Fruit fly (Drosophila melanogaster) whole organism: ENCODE data around the gene hmw.

Source experiments
- CG8478 ChIP-seq: fragments of >200 bp; optimal IDR thresholded peaks from 2 replicates; lab custom pipeline; 2018; ENCODE audit warnings: inconsistent platforms
- Dll ChIP-seq: fragments of >200 bp; optimal IDR thresholded peaks from 2 replicates; lab custom pipeline; 2017
- EcR ChIP-seq, 2 experiments: fragments of >200 bp; optimal IDR thresholded peaks; 2 replicates each; lab custom pipeline; 2017; ENCODE audit warnings: missing biosample characterization in 2 of 2, missing genetic modification characterization in 2 of 2, missing genetic modification reagents in 2 of 2
- pan ChIP-seq: fragments of >200 bp; optimal IDR thresholded peaks from 2 replicates; lab custom pipeline; 2017
- psq ChIP-seq: fragments of >200 bp; optimal IDR thresholded peaks from 2 replicates; lab custom pipeline; 2017
- usp ChIP-seq: fragments of >200 bp; optimal IDR thresholded peaks from 2 replicates; lab custom pipeline; 2017; ENCODE audit warnings: missing biosample characterization, missing genetic modification characterization, mixed read lengths

The hmw gene

dm6 chr3R:18398460-18398901, 36.7 kb downstream of the hmw start:
- no peak for TF ChIP-seq usp (GFP tag; lab: Kevin White, UChicago)
- TF ChIP-seq pan (lab: Kevin White, UChicago) = no peak
- no peak for TF ChIP-seq psq
- TF ChIP-seq Dll = peak; percentile 64
- no peak for TF ChIP-seq EcR (GFP tag; optimal IDR thresholded peaks at IDR 0.05; lab: Kevin White, UChicago)
- TF ChIP-seq CG8478 (lab: Kevin White, UChicago) = no peak

DNA sequence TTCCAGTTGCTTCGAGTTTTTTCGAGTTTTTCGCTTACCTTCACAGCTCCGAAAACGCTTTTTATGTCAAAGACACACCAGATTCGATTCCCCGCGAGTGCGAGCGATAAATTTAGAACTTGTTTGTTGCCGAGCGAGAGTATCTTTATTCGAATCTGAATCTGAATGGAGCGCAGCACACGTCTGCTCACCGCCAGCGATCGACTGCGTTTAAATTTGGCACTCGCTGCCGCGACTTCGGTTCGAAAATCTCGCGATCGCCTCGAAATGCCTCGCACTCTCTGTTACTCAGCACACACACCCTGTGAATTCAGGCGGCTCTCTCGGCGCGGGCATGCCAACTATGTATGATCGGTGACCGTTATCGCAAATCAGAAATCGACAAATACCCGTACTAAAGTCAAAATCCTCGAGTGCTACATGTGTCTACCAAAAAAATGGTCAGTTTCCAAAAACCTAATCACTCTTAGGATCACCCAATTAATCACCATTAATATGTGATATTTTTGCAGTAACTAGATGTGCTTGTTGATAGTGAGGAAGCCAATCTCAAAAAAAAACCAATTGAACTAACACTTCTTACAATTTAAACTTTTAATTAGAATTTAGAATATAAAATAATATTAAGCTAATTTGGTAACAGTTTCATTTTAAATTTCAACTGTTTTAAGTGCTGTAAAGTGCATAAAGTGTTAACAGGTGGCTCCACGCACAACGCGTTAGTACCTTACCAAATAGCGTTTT, 37.3 kb downstream of the hmw start, which contains the start of gene Vha100-2:
TSS of gene Vha100-2 (minus strand) at position 216 of the 744 bp plus-strand sequence.
- TF ChIP-seq pan (lab: Kevin White, UChicago) (peak; percentile 63), psq (no peak), EcR (GFP tag; optimal IDR thresholded peaks at IDR 0.05; lab: Kevin White, UChicago) (no peak), Dll (peak; percentile 22), usp (GFP tag; lab: Kevin White, UChicago) (no peak)

dm6 chr3R:18399698-18400020, 37.9 kb downstream of the hmw start:
- TF ChIP-seq psq (no peak), pan (lab: Kevin White, UChicago) (no peak), EcR (GFP tag; optimal IDR thresholded peaks at IDR 0.05; lab: Kevin White, UChicago) (no peak), Dll (no peak), CG8478 (lab: Kevin White, UChicago) (no peak), usp (GFP tag; lab: Kevin White, UChicago) (no peak)

dm6 chr3R:18402549-18403429, 41.0 kb downstream of the hmw start, which contains the start of the genes Wdr37 and koko:
Gene Wdr37, minus strand, starts transcription at chr3R:18402716.
Gene koko, plus strand, starts transcription at chr3R:18403026.
- TF ChIP-seq psq (no peak), Dll (no peak), pan (lab: Kevin White, UChicago) (no peak), EcR (GFP tag; optimal IDR thresholded peaks at IDR 0.05; lab: Kevin White, UChicago) (no peak), usp (GFP tag; lab: Kevin White, UChicago) (no peak), CG8478 (lab: Kevin White, UChicago) (no peak)

dm6 chr3R:18404713-18405112, 42.9 kb downstream of the hmw start, which contains the start of gene CG7685:
Gene CG7685, plus strand, starts transcription at chr3R:18404940.
- TF ChIP-seq Dll (no peak), EcR (GFP tag; optimal IDR thresholded peaks at IDR 0.05; lab: Kevin White, UChicago) (no peak), pan (lab: Kevin White, UChicago) (no peak), psq (no peak), usp (GFP tag; lab: Kevin White, UChicago) (no peak), CG8478 (lab: Kevin White, UChicago) (no peak)

DNA sequence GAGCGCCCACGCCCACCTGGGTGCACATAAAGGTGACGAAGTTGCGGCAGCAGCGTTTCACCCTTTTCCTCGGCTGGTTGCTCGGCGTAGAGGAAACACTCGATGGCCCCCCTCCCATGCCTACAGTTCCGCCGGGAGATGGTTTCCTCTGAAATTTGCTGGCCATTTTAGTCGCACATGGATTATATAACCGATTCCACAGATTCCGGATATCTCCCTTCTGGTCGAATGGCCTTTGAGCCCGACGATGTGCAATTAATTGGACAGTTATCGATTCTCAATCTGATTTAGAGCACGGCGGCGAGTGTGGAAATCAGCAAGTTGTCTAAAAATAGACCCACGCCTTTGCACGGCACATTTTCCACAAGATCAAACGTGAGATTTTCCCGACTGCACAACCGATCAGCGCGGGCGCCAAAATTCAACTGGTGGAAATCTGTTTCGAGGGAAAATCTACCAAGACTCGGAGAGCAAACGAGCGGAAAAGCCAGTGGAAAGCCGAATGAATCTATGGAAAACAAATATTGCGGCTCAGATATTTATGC, 49.5 kb downstream of the hmw start, which contains the start of gene CG10864:
TSS of gene CG10864 (minus strand) at position 427 of the 545 bp plus-strand sequence.
- TF ChIP-seq pan (lab: Kevin White, UChicago) (no peak), EcR (GFP tag; optimal IDR thresholded peaks at IDR 0.05; lab: Kevin White, UChicago) (no peak), CG8478 (lab: Kevin White, UChicago) (no peak), psq (no peak), Dll (no peak), usp (GFP tag; lab: Kevin White, UChicago) (no peak)

dm6 chr3R:18412279-18413214, 50.8 kb downstream of the hmw start, which contains the start of gene CG31122:
Gene CG31122, minus strand, starts transcription at chr3R:18412874.
- TF ChIP-seq CG8478 (lab: Kevin White, UChicago) = peak; percentile 38
- no peak for TF ChIP-seq EcR (GFP tag; optimal IDR thresholded peaks at IDR 0.05; lab: Kevin White, UChicago)
